Fruit fly (Drosophila melanogaster) whole organism, embryonic: Measurements from ENCODE around the gene Drsl4.

Experiments
- CG10431 ChIP-seq: fragments of 200-800 bp; sonication (Bioruptor generic); optimal IDR thresholded peaks from 3 replicates; lab custom pipeline; 2018; ENCODE audit warnings: missing biosample characterization, mild to moderate bottlenecking, missing genetic modification characterization
- CG11247 ChIP-seq: fragments of 200-800 bp; sonication (Bioruptor generic); IDR thresholded peaks from 2 replicates; pipeline ENCODE4 v1.3.6; 2022; ENCODE audit warnings: missing biosample characterization, missing genetic modification characterization
- CG11398 ChIP-seq: fragments of 200-800 bp; sonication (Bioruptor generic); optimal IDR thresholded peaks from 2 replicates; lab custom pipeline; 2016; ENCODE audit warnings: missing biosample characterization, missing genetic modification characterization
- CG11456 ChIP-seq: fragments of 200-800 bp; sonication (Bioruptor generic); IDR thresholded peaks from 3 replicates; pipeline ENCODE4 v1.3.6; 2022; ENCODE audit warnings: missing biosample characterization, missing genetic modification characterization
- CG12104 ChIP-seq: fragments of 200-800 bp; sonication (Bioruptor generic); optimal IDR thresholded peaks from 3 replicates; lab custom pipeline; 2016; ENCODE audit warnings: missing biosample characterization, missing genetic modification characterization
- CG12155 ChIP-seq: fragments of 200-800 bp; sonication (Bioruptor generic); optimal IDR thresholded peaks from 3 replicates; lab custom pipeline; 2016; ENCODE audit warnings: missing biosample characterization, missing genetic modification characterization
- CG12236 ChIP-seq: fragments of 200-800 bp; sonication (Bioruptor generic); optimal IDR thresholded peaks from 2 replicates; lab custom pipeline; 2016; ENCODE audit warnings: missing biosample characterization, missing genetic modification characterization
- CG14667 ChIP-seq: fragments of 200-800 bp; sonication (Bioruptor generic); IDR thresholded peaks from 2 replicates; pipeline ENCODE4 v1.3.6; 2022; ENCODE audit warnings: missing biosample characterization, missing genetic modification characterization
- CG14860 ChIP-seq: fragments of 200-800 bp; sonication (Bioruptor generic); IDR thresholded peaks from 3 replicates; pipeline ENCODE4 v1.3.6; 2022; ENCODE audit warnings: missing biosample characterization, missing genetic modification characterization; ENCODE audit not compliant: partially characterized antibody
- CG17328 ChIP-seq: fragments of 200-800 bp; sonication (Bioruptor generic); IDR thresholded peaks from 2 replicates; pipeline ENCODE4 v1.3.6; 2022; ENCODE audit warnings: missing biosample characterization, missing genetic modification characterization
- CG17912 ChIP-seq: fragments of 200-800 bp; sonication (Bioruptor generic); optimal IDR thresholded peaks from 2 replicates; lab custom pipeline; 2018; ENCODE audit warnings: missing biosample characterization, mild to moderate bottlenecking, missing genetic modification characterization
- CG18011 ChIP-seq: fragments of 200-800 bp; sonication (Bioruptor generic); optimal IDR thresholded peaks from 2 replicates; lab custom pipeline; 2017; ENCODE audit warnings: missing biosample characterization, missing genetic modification characterization, mild to moderate bottlenecking, moderate library complexity, missing genotype
- CG34224 ChIP-seq: fragments of 200-800 bp; sonication (Bioruptor generic); IDR thresholded peaks from 3 replicates; pipeline ENCODE4 v1.3.6; 2022; ENCODE audit warnings: missing biosample characterization, missing genetic modification characterization; ENCODE audit not compliant: partially characterized antibody
- CG4328 ChIP-seq: fragments of 200-800 bp; sonication (Bioruptor generic); optimal IDR thresholded peaks from 3 replicates; lab custom pipeline; 2017; ENCODE audit warnings: missing biosample characterization, missing genetic modification reagents, missing genetic modification characterization
- CG4617 ChIP-seq: fragments of 200-800 bp; sonication (Bioruptor generic); optimal IDR thresholded peaks from 3 replicates; lab custom pipeline; 2016; ENCODE audit warnings: missing biosample characterization, missing genetic modification characterization, borderline replicate concordance
- CG5245 ChIP-seq: fragments of 200-800 bp; sonication (Bioruptor generic); optimal IDR thresholded peaks from 3 replicates; lab custom pipeline; 2016; ENCODE audit warnings: missing biosample characterization, missing genetic modification characterization
- CG7928 ChIP-seq: fragments of 200-800 bp; sonication (Bioruptor generic); optimal IDR thresholded peaks from 2 replicates; lab custom pipeline; 2017; ENCODE audit warnings: missing biosample characterization, mild to moderate bottlenecking, missing genetic modification characterization
- CG8944 ChIP-seq: fragments of 200-800 bp; sonication (Bioruptor generic); optimal IDR thresholded peaks from 3 replicates; lab custom pipeline; 2016; ENCODE audit warnings: missing biosample characterization, missing genetic modification characterization
- CG9437 ChIP-seq: fragments of 200-800 bp; sonication (Bioruptor generic); optimal IDR thresholded peaks from 2 replicates; lab custom pipeline; 2018; ENCODE audit warnings: missing biosample characterization, mild to moderate bottlenecking, missing genetic modification characterization
- D ChIP-seq, 2 experiments: fragments of 200-800 bp in 1 of 2; fragments of >200 bp in 1 of 2; sonication (Bioruptor generic) in 1 of 2; optimal IDR thresholded peaks; 2 replicates in 1 of 2; 3 replicates in 1 of 2; lab custom pipeline; 2017; ENCODE audit warnings: mild to moderate bottlenecking in 1 of 2, missing biosample characterization in 1 of 2, missing genetic modification characterization in 1 of 2, missing genetic modification reagents in 1 of 2
- Dip3 ChIP-seq: fragments of 200-800 bp; sonication (Bioruptor generic); optimal IDR thresholded peaks from 3 replicates; lab custom pipeline; 2016; ENCODE audit warnings: missing biosample characterization, missing genetic modification characterization
- Drgx ChIP-seq: fragments of 200-800 bp; sonication (Bioruptor generic); IDR thresholded peaks from 2 replicates; pipeline ENCODE4 v1.3.6; 2022; ENCODE audit warnings: missing biosample characterization, missing genetic modification characterization
- E2f2 ChIP-seq: fragments of 200-800 bp; sonication (Bioruptor generic); IDR thresholded peaks from 2 replicates; pipeline ENCODE4 v1.3.6; 2022; ENCODE audit warnings: missing biosample characterization, missing genetic modification characterization
- MESR4 ChIP-seq: fragments of 200-800 bp; sonication (Bioruptor generic); optimal IDR thresholded peaks from 2 replicates; lab custom pipeline; 2018; ENCODE audit warnings: missing biosample characterization, mild to moderate bottlenecking, missing genetic modification characterization, moderate library complexity
- Mrtf ChIP-seq: fragments of 200-800 bp; sonication (Bioruptor generic); IDR thresholded peaks from 3 replicates; pipeline ENCODE4 v1.3.6; 2022; ENCODE audit warnings: missing biosample characterization, missing genetic modification characterization
- Nf-YB ChIP-seq: fragments of 200-800 bp; sonication (Bioruptor generic); optimal IDR thresholded peaks from 3 replicates; lab custom pipeline; 2019; ENCODE audit warnings: missing biosample characterization, mild to moderate bottlenecking, missing genetic modification characterization, moderate library complexity
- Oaz ChIP-seq: fragments of 200-800 bp; sonication (Bioruptor generic); IDR thresholded peaks from 2 replicates; pipeline ENCODE4 v1.3.6; 2022; ENCODE audit warnings: missing biosample characterization, missing genetic modification characterization
- Oli ChIP-seq: fragments of 200-800 bp; sonication (Bioruptor generic); optimal IDR thresholded peaks from 2 replicates; lab custom pipeline; 2018; ENCODE audit warnings: missing biosample characterization, mild to moderate bottlenecking, missing genetic modification characterization, moderate library complexity
- Side ChIP-seq: fragments of 200-800 bp; sonication (Bioruptor generic); optimal IDR thresholded peaks from 2 replicates; lab custom pipeline; 2016; ENCODE audit warnings: missing biosample characterization, missing genetic modification characterization
- Xbp1 ChIP-seq: fragments of 200-800 bp; sonication (Bioruptor generic); optimal IDR thresholded peaks from 3 replicates; lab custom pipeline; 2016; ENCODE audit warnings: missing biosample characterization, mild to moderate bottlenecking, missing genetic modification characterization
- amos ChIP-seq: fragments of 200-800 bp; sonication (Bioruptor generic); IDR thresholded peaks from 2 replicates; pipeline ENCODE4 v1.3.6; 2022; ENCODE audit warnings: missing biosample characterization, missing genetic modification characterization; ENCODE audit not compliant: partially characterized antibody
- ap ChIP-seq: fragments of 200-800 bp; sonication (Bioruptor generic); IDR thresholded peaks from 2 replicates; pipeline ENCODE4 v1.3.6; 2022; ENCODE audit warnings: missing biosample characterization, missing genetic modification characterization
- bsh ChIP-seq, 2 experiments: fragments of 200-800 bp; sonication (Bioruptor generic); optimal IDR thresholded peaks; 2 replicates each; lab custom pipeline; 2017 to 2018; ENCODE audit warnings: mild to moderate bottlenecking in 2 of 2, missing biosample characterization in 2 of 2, missing genetic modification characterization in 2 of 2, moderate library complexity in 1 of 2
- ci ChIP-seq: fragments of 200-800 bp; sonication (Bioruptor generic); IDR thresholded peaks from 3 replicates; pipeline ENCODE4 v1.3.6; 2022; ENCODE audit warnings: missing biosample characterization, missing genetic modification characterization
- dimm ChIP-seq: fragments of 200-800 bp; sonication (Bioruptor generic); IDR thresholded peaks from 2 replicates; pipeline ENCODE4 v1.3.6; 2022; ENCODE audit warnings: missing biosample characterization, missing genetic modification characterization
- ems ChIP-seq: fragments of 200-800 bp; sonication (Bioruptor generic); optimal IDR thresholded peaks from 3 replicates; lab custom pipeline; 2016; ENCODE audit warnings: missing biosample characterization, missing genetic modification characterization
- esg ChIP-seq: fragments of 200-800 bp; sonication (Bioruptor generic); conservative IDR thresholded peaks from 2 replicates; pipeline ENCODE4 v1.3.6; 2022; ENCODE audit warnings: missing biosample characterization, missing genetic modification characterization
- gcm2 ChIP-seq: fragments of 200-800 bp; sonication (Bioruptor generic); optimal IDR thresholded peaks from 2 replicates; lab custom pipeline; 2016; ENCODE audit warnings: missing biosample characterization, missing genetic modification characterization
- hkb ChIP-seq, 2 experiments: fragments of 200-800 bp in 1 of 2; fragments of >200 bp in 1 of 2; sonication (Bioruptor generic) in 1 of 2; IDR thresholded peaks in 1 of 2; optimal IDR thresholded peaks in 1 of 2; 2 replicates each; pipeline versions ENCODE4 v1.3.6 to Lab custom; 2017 to 2022; ENCODE audit warnings: missing biosample characterization in 1 of 2, missing genetic modification characterization in 1 of 2
- nau ChIP-seq: fragments of 200-800 bp; sonication (Bioruptor generic); optimal IDR thresholded peaks from 3 replicates; lab custom pipeline; 2017; ENCODE audit warnings: missing biosample characterization, mild to moderate bottlenecking, missing genetic modification characterization, missing genetic modification reagents
- oc ChIP-seq: fragments of 200-800 bp; sonication (Bioruptor generic); optimal IDR thresholded peaks from 2 replicates; lab custom pipeline; 2018; ENCODE audit warnings: missing biosample characterization, mild to moderate bottlenecking, missing genetic modification characterization, moderate library complexity
- pb ChIP-seq: fragments of 200-800 bp; sonication (Bioruptor generic); optimal IDR thresholded peaks from 3 replicates; lab custom pipeline; 2016; ENCODE audit warnings: missing biosample characterization, missing genetic modification characterization
- row ChIP-seq: fragments of 200-800 bp; sonication (Bioruptor generic); IDR thresholded peaks from 3 replicates; pipeline ENCODE4 v1.3.6; 2022; ENCODE audit warnings: missing biosample characterization, missing genetic modification characterization
- shn ChIP-seq: fragments of 200-800 bp; sonication (Bioruptor generic); optimal IDR thresholded peaks from 3 replicates; lab custom pipeline; 2016; ENCODE audit warnings: missing biosample characterization, missing genetic modification characterization
- sr ChIP-seq: fragments of 200-800 bp; sonication (Bioruptor generic); IDR thresholded peaks from 3 replicates; pipeline ENCODE4 v1.3.6; 2022; ENCODE audit warnings: missing biosample characterization, missing genetic modification characterization
- tin ChIP-seq: fragments of 200-800 bp; sonication (Bioruptor generic); optimal IDR thresholded peaks from 3 replicates; lab custom pipeline; 2016; ENCODE audit warnings: missing biosample characterization, missing genetic modification characterization
- ttk ChIP-seq: fragments of 200-800 bp; sonication (Bioruptor generic); IDR thresholded peaks from 2 replicates; pipeline ENCODE4 v2.1.2; 2022; ENCODE audit warnings: missing biosample characterization, missing genetic modification characterization
- zen ChIP-seq: fragments of 200-800 bp; sonication (Bioruptor generic); optimal IDR thresholded peaks from 3 replicates; lab custom pipeline; 2018; ENCODE audit warnings: missing biosample characterization, mild to moderate bottlenecking, missing genetic modification characterization, moderate library complexity
- zen2 ChIP-seq: fragments of 200-800 bp; sonication (Bioruptor generic); IDR thresholded peaks from 3 replicates; pipeline ENCODE4 v1.3.6; 2022; ENCODE audit warnings: missing biosample characterization, missing genetic modification characterization; ENCODE audit not compliant: partially characterized antibody

Gene Drsl4

DNA sequence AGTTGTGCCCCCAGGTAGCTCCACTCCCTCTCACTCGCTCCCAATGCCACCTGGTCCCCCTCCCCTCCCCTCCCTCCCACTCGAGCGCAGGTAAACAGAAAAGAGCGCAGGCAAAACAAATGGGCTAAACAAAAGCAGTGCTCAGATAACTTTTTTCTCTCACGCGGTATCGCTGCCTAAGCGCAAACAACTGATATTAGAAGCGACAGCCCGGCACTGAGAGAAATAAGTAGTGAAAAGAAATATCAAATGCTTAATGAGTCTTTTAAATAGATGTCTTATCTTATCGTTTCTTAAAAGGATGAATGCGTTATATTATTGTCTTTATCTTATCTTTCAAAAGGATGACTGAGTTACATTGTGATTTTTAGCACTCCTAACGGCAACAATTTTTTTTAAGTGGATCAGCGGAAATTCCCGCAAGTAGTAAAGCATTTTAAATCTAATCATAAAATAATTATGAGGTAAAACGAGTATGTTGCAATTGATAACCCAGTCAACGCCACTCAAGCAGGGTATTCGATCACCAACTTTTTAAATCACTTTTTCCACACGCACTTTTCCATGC is 14.2 kb upstream of the Drsl4 start (continued):
- TF ChIP-seq zen2 (GFP tag; lab: Robert Waterston, UW) (no peak), ap (GFP tag; lab: Robert Waterston, UW) (peak; percentile 90), CG14860 (GFP tag; lab: Robert Waterston, UW) (no peak), CG11398 (GFP tag; lab: Kevin White, UChicago) (peak; percentile 83), oc (peak; percentile 88), CG8944 (peak; percentile 88), shn (GFP tag; lab: Kevin White, UChicago) (peak; percentile 74), Mrtf (GFP tag; lab: Robert Waterston, UW) (peak; percentile 86), Xbp1 (GFP tag; lab: Kevin White, UChicago) (peak; percentile 93), dimm (GFP tag; lab: Robert Waterston, UW) (peak; percentile 84), Drgx (GFP tag; lab: Robert Waterston, UW) (peak; percentile 73), sr (GFP tag; lab: Robert Waterston, UW) (no peak; the same call in 2 of the 3 replicates), gcm2 (peak; percentile 72), hkb (optimal IDR thresholded peaks at IDR 0.05; lab: Kevin White, UChicago) (no peak), hkb (GFP tag; IDR thresholded peaks at IDR 0.05; lab: Robert Waterston, UW) (peak; percentile 96), CG4617 (GFP tag; lab: Kevin White, UChicago) (peak; percentile 69), CG17328 (GFP tag; lab: Robert Waterston, UW) (peak; percentile 89), ems (GFP tag; lab: Kevin White, UChicago) (peak; percentile 88), Side (GFP tag; lab: Kevin White, UChicago) (peak; percentile 84), MESR4 (GFP tag; lab: Kevin White, UChicago) (peak; percentile 31), CG18011 (GFP tag; lab: Kevin White, UChicago) (peak; percentile 74), nau (GFP tag; lab: Kevin White, UChicago) (peak; percentile 88), CG4328 (GFP tag; lab: Kevin White, UChicago) (peak; percentile 79), CG11456 (GFP tag; lab: Robert Waterston, UW) (peak; percentile 81), CG17912 (peak; percentile 36), amos (GFP tag; lab: Robert Waterston, UW) (no peak), CG7928 (GFP tag; lab: Kevin White, UChicago) (peak; percentile 29), CG10431 (GFP tag; lab: Kevin White, UChicago) (peak; percentile 70), zen (tag; lab: Kevin White, UChicago) (peak; percentile 84), pb (GFP tag; lab: Kevin White, UChicago) (peak; percentile 73), Dip3 (GFP tag; lab: Kevin White, UChicago) (peak; percentile 83), CG12155 (GFP tag; lab: Kevin White, UChicago) (peak; percentile 84), CG14667 (GFP tag; lab: Robert Waterston, UW) (peak; percentile 75), row (GFP tag; lab: Robert Waterston, UW) (peak; percentile 96), CG9437 (GFP tag; lab: Kevin White, UChicago) (peak; percentile 87), tin (peak; percentile 86), ci (GFP tag; lab: Robert Waterston, UW) (peak; percentile 94), Oli (tag; lab: Kevin White, UChicago) (peak; percentile 94), esg (GFP tag; lab: Robert Waterston, UW) (peak; percentile 89), Oaz (GFP tag; lab: Robert Waterston, UW) (peak; percentile 90), ttk (GFP tag; lab: Robert Waterston, UW) (peak; percentile 85), CG5245 (GFP tag; lab: Kevin White, UChicago) (peak; percentile 83), Nf-YB (peak; percentile 79), CG12236 (GFP tag; lab: Kevin White, UChicago) (peak; percentile 69), bsh (GFP tag; optimal IDR thresholded peaks at IDR 0.05; lab: Kevin White, UChicago) (peak in 1 of 2 experiments; percentile 94), CG34224 (GFP tag; lab: Robert Waterston, UW) (no peak), E2f2 (GFP tag; lab: Robert Waterston, UW) (peak; percentile 74), CG12104 (GFP tag; lab: Kevin White, UChicago) (peak; percentile 91), D (optimal IDR thresholded peaks at IDR 0.05; lab: Kevin White, UChicago) (no peak), D (GFP tag; optimal IDR thresholded peaks at IDR 0.05; lab: Kevin White, UChicago) (peak; percentile 85), CG11247 (GFP tag; lab: Robert Waterston, UW) (peak; percentile 85)
